Worm (Caenorhabditis elegans): ENCODE measurements around the gene grd-7.

- TF ChIP-seq F13H6.1 (tag; optimal IDR thresholded peaks at IDR 0.05) (no peak), ceh-16 (tag; optimal IDR thresholded peaks at IDR 0.05) (no peak), nhr-77 (tag; optimal IDR thresholded peaks at IDR 0.05) (no peak), snpc-4 (tag; optimal IDR thresholded peaks at IDR 0.05) (no peak), alr-1 (tag; optimal IDR thresholded peaks at IDR 0.05) (no peak), nhr-11 (tag; optimal IDR thresholded peaks at IDR 0.05) (no peak), lin-39 (tag; optimal IDR thresholded peaks at IDR 0.05) (no peak), elt-1 (tag; optimal IDR thresholded peaks at IDR 0.05) (no peak), nhr-12 (tag; optimal IDR thresholded peaks at IDR 0.05) (no peak), aly-2 (tag; optimal IDR thresholded peaks at IDR 0.05) (no peak), dmd-4 (tag; optimal IDR thresholded peaks at IDR 0.05) (no peak), egl-27 (tag; optimal IDR thresholded peaks at IDR 0.05) (no peak)
Measured at ce11 chrX:7220209-7220608, 49.1 kb downstream of the grd-7 start.
